Worm (Caenorhabditis elegans) whole organism, midembryonic: ENCODE results near the gene Y45F10D.6.

ENCODE experiments used
- T22C8.4 ChIP-seq: fragments of 200-800 bp; sonication (Bioruptor generic); IDR thresholded peaks from 2 replicates; pipeline ENCODE4 v1.3.6; 2022; ENCODE audit warnings: missing genetic modification characterization, missing compliant biosample characterization
- cog-1 ChIP-seq: sonication (generic microtip); optimal IDR thresholded peaks from 2 replicates; lab custom pipeline; 2016; ENCODE audit warnings: missing genetic modification characterization, missing compliant biosample characterization
- flt-1 ChIP-seq: fragments of 200-800 bp; sonication (Bioruptor generic); IDR thresholded peaks from 2 replicates; pipeline ENCODE4 v1.3.6; 2022; ENCODE audit warnings: missing genetic modification characterization, missing compliant biosample characterization
- klf-2 ChIP-seq: fragments of 200-800 bp; sonication (Bioruptor generic); conservative IDR thresholded peaks from 2 replicates; pipeline ENCODE4 v1.3.6; 2022; ENCODE audit warnings: missing genetic modification reagents, missing genetic modification characterization, missing compliant biosample characterization
- med-1 ChIP-seq: sonication (generic microtip); optimal IDR thresholded peaks from 2 replicates; lab custom pipeline; 2017; ENCODE audit warnings: missing genetic modification characterization, mild to moderate bottlenecking, missing compliant biosample characterization, antibody characterized with exemption, missing genetic modification reagents; ENCODE audit not compliant: insufficient read depth
- ref-1 ChIP-seq: fragments of 200-800 bp; sonication (Bioruptor generic); conservative IDR thresholded peaks from 2 replicates; pipeline ENCODE4 v1.3.6; 2022; ENCODE audit warnings: missing genetic modification reagents, missing genetic modification characterization, missing compliant biosample characterization
- tab-1 ChIP-seq: fragments of 200-800 bp; sonication (Bioruptor generic); IDR thresholded peaks from 2 replicates; pipeline ENCODE4 v1.3.6; 2022; ENCODE audit warnings: missing genetic modification characterization, missing compliant biosample characterization
- ztf-23 ChIP-seq: fragments of 200-800 bp; sonication (Bioruptor generic); IDR thresholded peaks from 2 replicates; pipeline ENCODE4 v1.3.6; 2022; ENCODE audit warnings: missing genetic modification reagents, missing genetic modification characterization, missing compliant biosample characterization
- ztf-29 ChIP-seq: fragments of 200-800 bp; sonication (Bioruptor generic); IDR thresholded peaks from 2 replicates; pipeline ENCODE4 v1.3.6; 2022; ENCODE audit warnings: missing genetic modification reagents, missing genetic modification characterization, missing compliant biosample characterization

Gene Y45F10D.6

ce11 chrIV:13795249-13795909, 2.3 kb downstream of the Y45F10D.6 start:
- TF ChIP-seq tab-1 (GFP tag; lab: Robert Waterston, UW) = no peak
- no peak for TF ChIP-seq klf-2 (GFP tag; lab: Robert Waterston, UW)
- no peak for TF ChIP-seq flt-1 (GFP tag; lab: Robert Waterston, UW)
- TF ChIP-seq T22C8.4 = no peak
- no peak for TF ChIP-seq med-1 (GFP tag; lab: Kevin White, UChicago)
- TF ChIP-seq ztf-23 (GFP tag; lab: Robert Waterston, UW) = no peak
- TF ChIP-seq ref-1 (GFP tag; lab: Robert Waterston, UW) = no peak

- TF ChIP-seq ref-1 (GFP tag; lab: Robert Waterston, UW) (no peak), med-1 (GFP tag; lab: Kevin White, UChicago) (no peak), klf-2 (GFP tag; lab: Robert Waterston, UW) (0 out of 2 replicates have a peak, but pooled peaks have one; percentile 44), cog-1 (tag; lab: Kevin White, UChicago) (no peak), ztf-29 (GFP tag; lab: Robert Waterston, UW) (no peak), ztf-23 (GFP tag; lab: Robert Waterston, UW) (peak; percentile 60; the same call in 1 of the 2 replicates), flt-1 (GFP tag; lab: Robert Waterston, UW) (peak; percentile 69; the same call in 1 of the 2 replicates)
Measured at ce11 chrIV:13788652-13789051, 9.1 kb downstream of the Y45F10D.6 start, which contains the start of the genes sas-6 and Y45F10D.7. Gene sas-6, minus strand, starts transcription at chrIV:13788731. Gene Y45F10D.7, plus strand, starts transcription at chrIV:13788907.

ce11 chrIV:13786690-13787089, 11.0 kb downstream of the Y45F10D.6 start, which contains the start of gene icap-1:
Gene icap-1, minus strand, starts transcription at chrIV:13786961.
- TF ChIP-seq tab-1 (GFP tag; lab: Robert Waterston, UW) (no peak), klf-2 (GFP tag; lab: Robert Waterston, UW) (no peak), flt-1 (GFP tag; lab: Robert Waterston, UW) (no peak), cog-1 (tag; lab: Kevin White, UChicago) (no peak), med-1 (GFP tag; lab: Kevin White, UChicago) (no peak), T22C8.4 (no peak), ztf-23 (GFP tag; lab: Robert Waterston, UW) (no peak), ref-1 (GFP tag; lab: Robert Waterston, UW) (no peak), ztf-29 (GFP tag; lab: Robert Waterston, UW) (no peak)

- no peak for TF ChIP-seq med-1 (GFP tag; lab: Kevin White, UChicago)
- no peak for TF ChIP-seq ztf-29 (GFP tag; lab: Robert Waterston, UW)
- TF ChIP-seq tab-1 (GFP tag; lab: Robert Waterston, UW) = no peak
- TF ChIP-seq ztf-23 (GFP tag; lab: Robert Waterston, UW) = no peak
- TF ChIP-seq klf-2 (GFP tag; lab: Robert Waterston, UW) = no peak
- TF ChIP-seq T22C8.4 = no peak
- no peak for TF ChIP-seq flt-1 (GFP tag; lab: Robert Waterston, UW)
- TF ChIP-seq cog-1 (tag; lab: Kevin White, UChicago) = no peak
- TF ChIP-seq ref-1 (GFP tag; lab: Robert Waterston, UW) = no peak
Measured at ce11 chrIV:13785545-13785944, 12.2 kb downstream of the Y45F10D.6 start, which contains the start of gene lact-9. Gene lact-9, minus strand, starts transcription at chrIV:13785645.

- TF ChIP-seq T22C8.4 (no peak), klf-2 (GFP tag; lab: Robert Waterston, UW) (no peak), med-1 (GFP tag; lab: Kevin White, UChicago) (no peak), ztf-29 (GFP tag; lab: Robert Waterston, UW) (no peak), flt-1 (GFP tag; lab: Robert Waterston, UW) (no peak), tab-1 (GFP tag; lab: Robert Waterston, UW) (no peak), cog-1 (tag; lab: Kevin White, UChicago) (no peak), ref-1 (GFP tag; lab: Robert Waterston, UW) (no peak), ztf-23 (GFP tag; lab: Robert Waterston, UW) (no peak)
Measured at ce11 chrIV:13784774-13785173, 12.9 kb downstream of the Y45F10D.6 start.

- TF ChIP-seq T22C8.4 (no peak), tab-1 (GFP tag; lab: Robert Waterston, UW) (no peak), ref-1 (GFP tag; lab: Robert Waterston, UW) (no peak), med-1 (GFP tag; lab: Kevin White, UChicago) (no peak), ztf-23 (GFP tag; lab: Robert Waterston, UW) (no peak), klf-2 (GFP tag; lab: Robert Waterston, UW) (no peak), flt-1 (GFP tag; lab: Robert Waterston, UW) (no peak), ztf-29 (GFP tag; lab: Robert Waterston, UW) (peak; percentile 73; the same call in 1 of the 2 replicates)
Measured at ce11 chrIV:13783237-13784012, 14.3 kb downstream of the Y45F10D.6 start, which contains the start of gene iscu-1. Gene iscu-1, plus strand, starts transcription at chrIV:13783962.

- TF ChIP-seq med-1 (GFP tag; lab: Kevin White, UChicago) (no peak), cog-1 (tag; lab: Kevin White, UChicago) (no peak), tab-1 (GFP tag; lab: Robert Waterston, UW) (no peak), flt-1 (GFP tag; lab: Robert Waterston, UW) (no peak), T22C8.4 (no peak), ztf-23 (GFP tag; lab: Robert Waterston, UW) (no peak), ztf-29 (GFP tag; lab: Robert Waterston, UW) (no peak), ref-1 (GFP tag; lab: Robert Waterston, UW) (no peak), klf-2 (GFP tag; lab: Robert Waterston, UW) (no peak)
Measured at ce11 chrIV:13782319-13782718, 15.4 kb downstream of the Y45F10D.6 start.

- TF ChIP-seq flt-1 (GFP tag; lab: Robert Waterston, UW) = no peak
- no peak for TF ChIP-seq med-1 (GFP tag; lab: Kevin White, UChicago)
- no peak for TF ChIP-seq ztf-23 (GFP tag; lab: Robert Waterston, UW)
- TF ChIP-seq T22C8.4 = no peak
- no peak for TF ChIP-seq tab-1 (GFP tag; lab: Robert Waterston, UW)
Measured at ce11 chrIV:13778710-13779109, 19.0 kb downstream of the Y45F10D.6 start, which contains the start of gene gly-10. Gene gly-10, plus strand, starts transcription at chrIV:13779096.
